Worm (Caenorhabditis elegans) whole organism, young adult: ENCODE data around the gene C07B5.2.

Source experiments
- F57C9.4 ChIP-seq: sonication (generic microtip); optimal IDR thresholded peaks from 2 replicates; lab custom pipeline; 2017; ENCODE audit warnings: mild to moderate bottlenecking, missing genetic modification characterization, missing compliant biosample characterization
- akir-1 ChIP-seq: fragments of 200-800 bp; sonication (Bioruptor generic); optimal IDR thresholded peaks from 2 replicates; lab custom pipeline; 2018; ENCODE audit warnings: mild to moderate bottlenecking, missing genetic modification characterization, moderate library complexity, missing compliant biosample characterization
- ama-1 ChIP-seq, 3 experiments: fragments of 150-350 bp in 1 of 3; sonication (generic microtip) in 2 of 3; optimal IDR thresholded peaks; 2 replicates each; lab custom pipeline; 2014 to 2018; ENCODE audit warnings: missing biosample characterization in 2 of 3, missing genetic modification characterization in 2 of 3, missing genetic modification reagents in 2 of 3
- hrde-1 ChIP-seq: sonication (generic microtip); optimal IDR thresholded peaks from 2 replicates; lab custom pipeline; 2016; ENCODE audit warnings: missing genetic modification characterization, mild to moderate bottlenecking, missing compliant biosample characterization, moderate library complexity, missing genotype, missing genetic modification reagents, borderline replicate concordance
- hsf-1 ChIP-seq: fragments of 200-800 bp; sonication (Bioruptor generic); IDR thresholded peaks from 2 replicates; pipeline ENCODE4 v1.3.6; 2022; ENCODE audit warnings: missing genetic modification reagents, missing genetic modification characterization, missing compliant biosample characterization
- mel-28 ChIP-seq: sonication (generic microtip); optimal IDR thresholded peaks from 2 replicates; lab custom pipeline; 2016; ENCODE audit warnings: borderline replicate concordance, mild to moderate bottlenecking, missing genetic modification characterization, missing compliant biosample characterization
- nfyb-1 ChIP-seq: fragments of 200-800 bp; sonication (Bioruptor generic); IDR thresholded peaks from 2 replicates; pipeline ENCODE4 v1.3.6; 2022; ENCODE audit warnings: missing genetic modification reagents, missing genetic modification characterization, missing compliant biosample characterization
- nhr-179 ChIP-seq: sonication (generic microtip); optimal IDR thresholded peaks from 2 replicates; lab custom pipeline; 2016; ENCODE audit warnings: mild to moderate bottlenecking, missing genetic modification characterization, missing compliant biosample characterization
- nhr-90 ChIP-seq: sonication (generic microtip); optimal IDR thresholded peaks from 2 replicates; lab custom pipeline; 2016; ENCODE audit warnings: missing genotype, mild to moderate bottlenecking, missing genetic modification characterization, missing compliant biosample characterization
- snpc-1.3 ChIP-seq: sonication (generic microtip); optimal IDR thresholded peaks from 2 replicates; lab custom pipeline; 2017; ENCODE audit warnings: missing genetic modification characterization, mild to moderate bottlenecking, missing compliant biosample characterization, antibody characterized with exemption, moderate library complexity, missing genotype, missing genetic modification reagents; ENCODE audit not compliant: insufficient read depth

DNA sequence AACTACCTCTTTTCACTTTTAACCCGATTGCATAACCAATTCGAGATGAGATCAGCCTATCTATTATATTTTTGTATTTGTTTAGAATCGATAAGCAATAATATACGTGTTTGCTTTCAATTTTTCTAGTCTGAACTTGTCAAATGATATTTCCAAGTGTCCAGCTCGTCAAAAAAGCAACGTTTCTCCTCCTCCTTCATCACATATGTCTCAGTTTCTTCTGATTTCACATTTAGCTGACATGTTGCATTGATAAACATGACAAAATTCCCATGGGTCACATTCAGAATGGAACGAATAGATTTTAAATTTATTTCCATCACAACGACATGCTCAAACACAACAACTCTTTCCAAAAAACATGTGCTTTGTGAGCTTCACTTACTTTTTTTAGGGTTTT is 17.7 kb downstream of the C07B5.2 start:
- no peak for TF ChIP-seq nhr-179
- TF ChIP-seq snpc-1.3 (tag; lab: Kevin White, UChicago), result no peak
- TF ChIP-seq nfyb-1, result no peak
- TF ChIP-seq mel-28 (tag; lab: Kevin White, UChicago), result no peak
- no peak for TF ChIP-seq nhr-90 (tag; lab: Kevin White, UChicago)
- no peak for TF ChIP-seq akir-1 (GFP tag; lab: Kevin White, UChicago)
- no peak for TF ChIP-seq hsf-1 (GFP tag; lab: Robert Waterston, UW)
- no peak for TF ChIP-seq ama-1 (optimal IDR thresholded peaks at IDR 0.05; lab: Kevin White, UChicago)
- no peak for TF ChIP-seq ama-1 (GFP tag; optimal IDR thresholded peaks at IDR 0.05; lab: Kevin White, UChicago)
- TF ChIP-seq F57C9.4 (tag; lab: Kevin White, UChicago), result no peak
- TF ChIP-seq hrde-1 (tag; lab: Kevin White, UChicago), result no peak
